Fruit fly (Drosophila melanogaster) whole organism, adult: ENCODE data around the gene CG18628.

Experiments used
- CG12768 ChIP-seq: fragments of 200-800 bp; sonication (Bioruptor generic); optimal IDR thresholded peaks from 2 replicates; lab custom pipeline; 2017; ENCODE audit warnings: missing biosample characterization, missing genetic modification characterization, mild to moderate bottlenecking, moderate library complexity, missing genetic modification reagents
- CG14711 ChIP-seq: fragments of 200-800 bp; sonication (Bioruptor generic); optimal IDR thresholded peaks from 2 replicates; lab custom pipeline; 2018; ENCODE audit warnings: missing biosample characterization, mild to moderate bottlenecking, missing genetic modification characterization, moderate library complexity
- CG1620 ChIP-seq: fragments of 200-800 bp; sonication (Bioruptor generic); optimal IDR thresholded peaks from 2 replicates; lab custom pipeline; 2016; ENCODE audit warnings: missing biosample characterization, missing genetic modification characterization
- CG7101 ChIP-seq: fragments of 200-800 bp; sonication (Bioruptor generic); optimal IDR thresholded peaks from 2 replicates; lab custom pipeline; 2018; ENCODE audit warnings: missing biosample characterization, mild to moderate bottlenecking, missing genetic modification characterization, moderate library complexity
- Hr96 ChIP-seq: fragments of 200-800 bp; sonication (Bioruptor generic); optimal IDR thresholded peaks from 2 replicates; lab custom pipeline; 2016; ENCODE audit warnings: missing biosample characterization, missing genetic modification characterization
- Mnt ChIP-seq: fragments of 200-800 bp; sonication (Bioruptor generic); optimal IDR thresholded peaks from 2 replicates; lab custom pipeline; 2016; ENCODE audit warnings: missing biosample characterization, mild to moderate bottlenecking, missing genetic modification characterization
- pad ChIP-seq: fragments of 200-800 bp; sonication (Bioruptor generic); optimal IDR thresholded peaks from 3 replicates; lab custom pipeline; 2017; ENCODE audit warnings: missing biosample characterization, missing genetic modification characterization, mild to moderate bottlenecking, moderate library complexity, missing genetic modification reagents

DNA sequence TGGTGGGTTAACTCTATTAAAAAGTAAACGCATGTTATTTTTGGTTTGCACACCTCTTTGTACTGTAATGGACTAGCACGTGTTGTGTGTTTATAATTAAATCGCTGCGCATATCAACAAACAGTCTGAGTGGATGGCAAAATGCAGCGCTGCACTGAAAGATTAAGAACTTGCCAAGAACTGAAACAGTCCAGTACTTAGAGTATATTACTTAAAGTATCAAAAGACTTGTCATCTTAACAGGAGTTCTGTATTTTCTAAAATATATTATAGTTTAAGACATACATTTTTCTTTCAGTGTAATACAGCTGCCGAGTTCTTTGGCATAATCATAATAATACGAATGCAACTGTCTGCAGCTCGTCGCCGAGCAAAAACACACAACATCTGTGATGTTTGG, 8.9 kb downstream of the CG18628 start:
- TF ChIP-seq CG14711 (no peak), CG1620 (GFP tag; lab: Kevin White, UChicago) (no peak), pad (GFP tag; lab: Kevin White, UChicago) (no peak), CG7101 (tag; lab: Kevin White, UChicago) (no peak), Hr96 (GFP tag; lab: Kevin White, UChicago) (no peak), CG12768 (GFP tag; lab: Kevin White, UChicago) (no peak), Mnt (GFP tag; lab: Kevin White, UChicago) (no peak)
